Worm (Caenorhabditis elegans) whole organism, late embryonic: ENCODE measurements around the gene zipt-9.
A peak's percentile ranks its signal among the peaks of the same experiment; 100 is the strongest.

Source experiments
- C08G9.2 ChIP-seq: sonication (generic microtip); optimal IDR thresholded peaks from 2 replicates; lab custom pipeline; 2016; ENCODE audit warnings: mild to moderate bottlenecking, missing genetic modification characterization, moderate library complexity, missing compliant biosample characterization
- C38D4.7 ChIP-seq: fragments of 200-800 bp; sonication (Bioruptor generic); optimal IDR thresholded peaks from 2 replicates; lab custom pipeline; 2018; ENCODE audit warnings: mild to moderate bottlenecking, missing genetic modification characterization, moderate library complexity, missing compliant biosample characterization
- F13H6.1 ChIP-seq: sonication (generic microtip); optimal IDR thresholded peaks from 2 replicates; lab custom pipeline; 2016; ENCODE audit warnings: missing genetic modification characterization, missing compliant biosample characterization
- K09A11.1 ChIP-seq: sonication (generic microtip); optimal IDR thresholded peaks from 2 replicates; lab custom pipeline; 2017; ENCODE audit warnings: antibody characterized with exemption, mild to moderate bottlenecking, missing genetic modification characterization, missing compliant biosample characterization; ENCODE audit not compliant: insufficient read depth
- T23F11.4 ChIP-seq: fragments of 200-800 bp; sonication (Bioruptor generic); optimal IDR thresholded peaks from 2 replicates; lab custom pipeline; 2018; ENCODE audit warnings: mild to moderate bottlenecking, missing genetic modification characterization, missing compliant biosample characterization
- ahr-1 ChIP-seq: sonication (generic microtip); optimal IDR thresholded peaks from 2 replicates; lab custom pipeline; 2016; ENCODE audit warnings: missing genetic modification characterization, missing compliant biosample characterization
- ceh-14 ChIP-seq: sonication (generic microtip); optimal IDR thresholded peaks from 2 replicates; lab custom pipeline; 2016; ENCODE audit warnings: missing genotype, missing genetic modification characterization, missing compliant biosample characterization
- ceh-18 ChIP-seq: sonication (generic microtip); optimal IDR thresholded peaks from 2 replicates; lab custom pipeline; 2016; ENCODE audit warnings: missing genetic modification characterization, missing compliant biosample characterization
- ceh-19 ChIP-seq: fragments of 200-800 bp; sonication (Bioruptor generic); optimal IDR thresholded peaks from 2 replicates; lab custom pipeline; 2018; ENCODE audit warnings: mild to moderate bottlenecking, missing genetic modification characterization, missing compliant biosample characterization
- ceh-2 ChIP-seq: sonication (generic microtip); optimal IDR thresholded peaks from 2 replicates; lab custom pipeline; 2016; ENCODE audit warnings: missing genotype, missing genetic modification characterization, missing compliant biosample characterization
- ceh-24 ChIP-seq: sonication (generic microtip); optimal IDR thresholded peaks from 2 replicates; lab custom pipeline; 2016; ENCODE audit warnings: mild to moderate bottlenecking, missing genetic modification characterization, missing compliant biosample characterization
- ceh-31 ChIP-seq: sonication (generic microtip); optimal IDR thresholded peaks from 2 replicates; lab custom pipeline; 2016; ENCODE audit warnings: missing genetic modification characterization, missing compliant biosample characterization
- ceh-34 ChIP-seq: sonication (generic microtip); optimal IDR thresholded peaks from 2 replicates; lab custom pipeline; 2016; ENCODE audit warnings: mild to moderate bottlenecking, missing genetic modification characterization, missing compliant biosample characterization
- ceh-45 ChIP-seq: fragments of 200-800 bp; sonication (Bioruptor generic); IDR thresholded peaks from 2 replicates; pipeline ENCODE4 v1.3.6; 2022; ENCODE audit warnings: missing genetic modification reagents, missing genetic modification characterization, missing compliant biosample characterization
- ceh-48 ChIP-seq: sonication (generic microtip); optimal IDR thresholded peaks from 2 replicates; lab custom pipeline; 2016; ENCODE audit warnings: missing genetic modification characterization, inconsistent platforms, missing compliant biosample characterization
- ceh-6 ChIP-seq: fragments of 200-800 bp; sonication (Bioruptor generic); optimal IDR thresholded peaks from 2 replicates; lab custom pipeline; 2018; ENCODE audit warnings: mild to moderate bottlenecking, missing genetic modification characterization, missing compliant biosample characterization
- che-1 ChIP-seq: sonication (generic microtip); optimal IDR thresholded peaks from 2 replicates; lab custom pipeline; 2016; ENCODE audit warnings: mild to moderate bottlenecking, missing genetic modification characterization, missing compliant biosample characterization
- dmd-4 ChIP-seq: sonication (generic microtip); optimal IDR thresholded peaks from 2 replicates; lab custom pipeline; 2016; ENCODE audit warnings: borderline replicate concordance, missing genetic modification characterization, missing compliant biosample characterization
- elt-2 ChIP-seq: sonication (generic microtip); optimal IDR thresholded peaks from 2 replicates; lab custom pipeline; 2016; ENCODE audit warnings: missing genetic modification reagents, missing genetic modification characterization, missing compliant biosample characterization
- elt-4 ChIP-seq: sonication (generic microtip); optimal IDR thresholded peaks from 2 replicates; lab custom pipeline; 2016; ENCODE audit warnings: missing genetic modification characterization, missing compliant biosample characterization
- ets-4 ChIP-seq: sonication (generic microtip); optimal IDR thresholded peaks from 2 replicates; lab custom pipeline; 2016; ENCODE audit warnings: missing genetic modification characterization, missing compliant biosample characterization
- eyg-1 ChIP-seq: sonication (generic microtip); optimal IDR thresholded peaks from 2 replicates; lab custom pipeline; 2016; ENCODE audit warnings: missing genotype, missing genetic modification characterization, missing compliant biosample characterization
- fax-1 ChIP-seq: sonication (generic microtip); optimal IDR thresholded peaks from 2 replicates; lab custom pipeline; 2016; ENCODE audit warnings: missing genotype, missing genetic modification characterization, missing compliant biosample characterization
- fkh-6 ChIP-seq: sonication (generic microtip); optimal IDR thresholded peaks from 2 replicates; lab custom pipeline; 2016; ENCODE audit warnings: missing genetic modification characterization, missing compliant biosample characterization
- gmeb-2 ChIP-seq: sonication (generic microtip); optimal IDR thresholded peaks from 2 replicates; lab custom pipeline; 2016; ENCODE audit warnings: missing genetic modification characterization, inconsistent platforms, missing compliant biosample characterization
- hlh-13 ChIP-seq: fragments of 200-800 bp; sonication (Bioruptor generic); optimal IDR thresholded peaks from 2 replicates; lab custom pipeline; 2018; ENCODE audit warnings: mild to moderate bottlenecking, missing genetic modification characterization, missing compliant biosample characterization
- hlh-15 ChIP-seq: sonication (generic microtip); optimal IDR thresholded peaks from 2 replicates; lab custom pipeline; 2016; ENCODE audit warnings: missing genetic modification characterization, missing compliant biosample characterization
- hlh-6 ChIP-seq: sonication (generic microtip); optimal IDR thresholded peaks from 2 replicates; lab custom pipeline; 2016; ENCODE audit warnings: missing genotype, missing genetic modification characterization, missing compliant biosample characterization
- hlh-8 ChIP-seq: sonication (generic microtip); optimal IDR thresholded peaks from 2 replicates; lab custom pipeline; 2016; ENCODE audit warnings: missing genotype, missing genetic modification characterization, missing compliant biosample characterization
- lim-6 ChIP-seq: sonication (generic microtip); optimal IDR thresholded peaks from 2 replicates; lab custom pipeline; 2016; ENCODE audit warnings: missing genetic modification characterization, missing compliant biosample characterization
- madf-2 ChIP-seq: sonication (generic microtip); optimal IDR thresholded peaks from 2 replicates; lab custom pipeline; 2017; ENCODE audit warnings: missing genetic modification characterization, missing compliant biosample characterization
- mec-3 ChIP-seq: sonication (generic microtip); optimal IDR thresholded peaks from 2 replicates; lab custom pipeline; 2016; ENCODE audit warnings: borderline replicate concordance, missing genetic modification characterization, missing compliant biosample characterization
- nhr-11 ChIP-seq: fragments of 150-350 bp; optimal IDR thresholded peaks from 2 replicates; lab custom pipeline; 2014; ENCODE audit warnings: missing biosample characterization, missing genetic modification characterization
- odd-2 ChIP-seq: sonication (generic microtip); optimal IDR thresholded peaks from 2 replicates; lab custom pipeline; 2017; ENCODE audit warnings: antibody characterized with exemption, mild to moderate bottlenecking, missing genetic modification characterization, missing compliant biosample characterization
- pag-3 ChIP-seq: sonication (generic microtip); optimal IDR thresholded peaks from 2 replicates; lab custom pipeline; 2016; ENCODE audit warnings: missing compliant biosample characterization, missing genetic modification characterization, borderline replicate concordance
- pha-2 ChIP-seq: sonication (generic microtip); optimal IDR thresholded peaks from 2 replicates; lab custom pipeline; 2017; ENCODE audit warnings: mild to moderate bottlenecking, missing genetic modification characterization, missing compliant biosample characterization
- pqm-1 ChIP-seq: sonication (generic microtip); optimal IDR thresholded peaks from 2 replicates; lab custom pipeline; 2016; ENCODE audit warnings: missing genetic modification characterization, missing compliant biosample characterization
- pros-1 ChIP-seq: fragments of 150-350 bp; optimal IDR thresholded peaks from 2 replicates; lab custom pipeline; 2014; ENCODE audit warnings: missing biosample characterization, missing genetic modification reagents, missing genetic modification characterization
- ref-2 ChIP-seq: sonication (generic microtip); optimal IDR thresholded peaks from 2 replicates; lab custom pipeline; 2016; ENCODE audit warnings: missing genetic modification characterization, missing compliant biosample characterization
- rnt-1 ChIP-seq: sonication (generic microtip); optimal IDR thresholded peaks from 2 replicates; lab custom pipeline; 2016; ENCODE audit warnings: missing genetic modification characterization, missing compliant biosample characterization
- sdc-2 ChIP-seq: sonication (generic microtip); optimal IDR thresholded peaks from 2 replicates; lab custom pipeline; 2016; ENCODE audit warnings: missing genotype, missing genetic modification characterization, missing compliant biosample characterization
- sox-4 ChIP-seq: sonication (generic microtip); optimal IDR thresholded peaks from 2 replicates; lab custom pipeline; 2017; ENCODE audit warnings: mild to moderate bottlenecking, missing genetic modification characterization, inconsistent platforms, missing compliant biosample characterization
- syd-9 ChIP-seq: sonication (generic microtip); optimal IDR thresholded peaks from 2 replicates; lab custom pipeline; 2016; ENCODE audit warnings: mild to moderate bottlenecking, missing genetic modification characterization, moderate library complexity, missing compliant biosample characterization
- tbx-2 ChIP-seq: sonication (generic microtip); optimal IDR thresholded peaks from 2 replicates; lab custom pipeline; 2016; ENCODE audit warnings: missing genetic modification characterization, missing compliant biosample characterization
- tbx-7 ChIP-seq: sonication (generic microtip); optimal IDR thresholded peaks from 2 replicates; lab custom pipeline; 2016; ENCODE audit warnings: missing genotype, missing genetic modification characterization, missing compliant biosample characterization
- ttx-3 ChIP-seq: sonication (generic microtip); optimal IDR thresholded peaks from 2 replicates; lab custom pipeline; 2016; ENCODE audit warnings: missing genetic modification reagents, missing genetic modification characterization, missing compliant biosample characterization
- unc-3 ChIP-seq, 2 experiments: fragments of 200-800 bp in 1 of 2; sonication (Bioruptor generic) in 1 of 2; sonication (generic microtip) in 1 of 2; conservative IDR thresholded peaks in 1 of 2; optimal IDR thresholded peaks in 1 of 2; 2 replicates each; pipeline versions ENCODE4 v1.3.6 to Lab custom; 2016 to 2022; ENCODE audit warnings: missing compliant biosample characterization in 2 of 2, missing genetic modification characterization in 2 of 2, missing genetic modification reagents in 1 of 2
- unc-42 ChIP-seq: sonication (generic microtip); optimal IDR thresholded peaks from 2 replicates; lab custom pipeline; 2016; ENCODE audit warnings: missing genotype, missing genetic modification characterization, missing compliant biosample characterization
- unc-55 ChIP-seq: sonication (generic microtip); optimal IDR thresholded peaks from 2 replicates; lab custom pipeline; 2017; ENCODE audit warnings: missing biosample characterization, missing genetic modification reagents, missing genetic modification characterization
- unc-86 ChIP-seq: sonication (generic microtip); optimal IDR thresholded peaks from 2 replicates; lab custom pipeline; 2016; ENCODE audit warnings: missing genetic modification characterization, missing compliant biosample characterization
- zip-5 ChIP-seq: sonication (generic microtip); optimal IDR thresholded peaks from 2 replicates; lab custom pipeline; 2016; ENCODE audit warnings: missing genetic modification characterization, missing compliant biosample characterization
- ztf-16 ChIP-seq: sonication (generic microtip); optimal IDR thresholded peaks from 2 replicates; lab custom pipeline; 2017; ENCODE audit warnings: missing genetic modification characterization, missing compliant biosample characterization

zipt-9 gene

ce11 chrV:13715223-13715686 is at the start of gene zipt-9:
zipt-9 (minus strand) TSS chrV:13715273.
- TF ChIP-seq ceh-19 (GFP tag; lab: Kevin White, UChicago) (peak; percentile 22), tbx-7 (peak; percentile 95), sdc-2 (tag; lab: Kevin White, UChicago) (peak; percentile 51), ztf-16 (tag; lab: Kevin White, UChicago) (peak; percentile 62), pag-3 (peak; percentile 61), rnt-1 (tag; lab: Kevin White, UChicago) (peak; percentile 92), hlh-13 (GFP tag; lab: Kevin White, UChicago) (no peak), hlh-8 (tag; lab: Kevin White, UChicago) (peak; percentile 90), gmeb-2 (tag; lab: Kevin White, UChicago) (no peak), ahr-1 (tag; lab: Kevin White, UChicago) (peak; percentile 79), unc-42 (tag; lab: Kevin White, UChicago) (peak; percentile 98), pha-2 (peak; percentile 41), ets-4 (tag; lab: Kevin White, UChicago) (peak; percentile 95), ceh-31 (peak; percentile 99), ceh-48 (tag; lab: Kevin White, UChicago) (no peak), syd-9 (tag; lab: Kevin White, UChicago) (peak; percentile 39), lim-6 (peak; percentile 87), ceh-45 (GFP tag; lab: Robert Waterston, UW) (no peak), ceh-2 (peak; percentile 94), K09A11.1 (tag; lab: Kevin White, UChicago) (no peak), elt-4 (tag; lab: Kevin White, UChicago) (no peak), hlh-6 (tag; lab: Kevin White, UChicago) (peak; percentile 41), ttx-3 (peak; percentile 5), odd-2 (tag; lab: Kevin White, UChicago) (no peak), C08G9.2 (peak; percentile 95), ref-2 (peak; percentile 96), fkh-6 (tag; lab: Kevin White, UChicago) (peak; percentile 72), nhr-11 (tag; lab: Kevin White, UChicago) (no peak), madf-2 (tag; lab: Kevin White, UChicago) (peak; percentile 22), ceh-18 (tag; lab: Kevin White, UChicago) (peak; percentile 76), fax-1 (tag; lab: Kevin White, UChicago) (peak; percentile 90), unc-3 (GFP tag; conservative IDR thresholded peaks at IDR 0.05; lab: Robert Waterston, UW) (peak; percentile 70), unc-3 (tag; optimal IDR thresholded peaks at IDR 0.05; lab: Kevin White, UChicago) (peak; percentile 73), C38D4.7 (no peak), elt-2 (peak; percentile 85), ceh-14 (tag; lab: Kevin White, UChicago) (peak; percentile 96), pqm-1 (tag; lab: Kevin White, UChicago) (peak; percentile 89), zip-5 (tag; lab: Kevin White, UChicago) (peak; percentile 91), ceh-34 (tag; lab: Kevin White, UChicago) (peak; percentile 89), F13H6.1 (tag; lab: Kevin White, UChicago) (peak; percentile 87), hlh-15 (tag; lab: Kevin White, UChicago) (peak; percentile 79), ceh-6 (GFP tag; lab: Kevin White, UChicago) (peak; percentile 24), unc-86 (tag; lab: Kevin White, UChicago) (peak; percentile 68), dmd-4 (tag; lab: Kevin White, UChicago) (peak; percentile 43), unc-55 (GFP tag; lab: Kevin White, UChicago) (no peak), mec-3 (tag; lab: Kevin White, UChicago) (peak; percentile 88), tbx-2 (tag; lab: Kevin White, UChicago) (peak; percentile 98), pros-1 (tag; lab: Kevin White, UChicago) (no peak), ceh-24 (no peak), eyg-1 (tag; lab: Kevin White, UChicago) (no peak), sox-4 (no peak), che-1 (tag; lab: Kevin White, UChicago) (peak; percentile 38), T23F11.4 (GFP tag; lab: Kevin White, UChicago) (peak; percentile 12)
